Worm (Caenorhabditis elegans): ENCODE measurements around the gene exc-9.

- TF ChIP-seq lin-39 (tag; optimal IDR thresholded peaks at IDR 0.05) (no peak), unc-62 (GFP tag; optimal IDR thresholded peaks at IDR 0.05) (no peak), snpc-4 (tag; optimal IDR thresholded peaks at IDR 0.05) (no peak), nhr-25 (tag; optimal IDR thresholded peaks at IDR 0.05) (no peak), elt-3 (tag; optimal IDR thresholded peaks at IDR 0.05) (no peak), fos-1 (tag; optimal IDR thresholded peaks at IDR 0.05) (no peak), pqm-1 (tag; optimal IDR thresholded peaks at IDR 0.05) (no peak), nhr-237 (tag; optimal IDR thresholded peaks at IDR 0.05) (no peak), elt-1 (tag; optimal IDR thresholded peaks at IDR 0.05) (no peak), nfya-1 (tag; optimal IDR thresholded peaks at IDR 0.05; ENCODE audit: insufficient read depth) (no peak)
These were observed 8.9 kb downstream of the exc-9 start for ce11 chrIV:7931873-7932272.
